Worm (Caenorhabditis elegans): ENCODE data around the gene F26D2.14.

- TF ChIP-seq snpc-4 (tag; optimal IDR thresholded peaks at IDR 0.05) (no peak), fkh-10 (GFP tag; optimal IDR thresholded peaks at IDR 0.05) (no peak), nhr-12 (tag; optimal IDR thresholded peaks at IDR 0.05) (no peak), fos-1 (tag; optimal IDR thresholded peaks at IDR 0.05) (no peak), pha-4 (tag; optimal IDR thresholded peaks at IDR 0.05) (no peak), zag-1 (tag; optimal IDR thresholded peaks at IDR 0.05) (no peak), nhr-11 (tag; optimal IDR thresholded peaks at IDR 0.05) (no peak), nfya-1 (tag; optimal IDR thresholded peaks at IDR 0.05; ENCODE audit: insufficient read depth) (no peak)
Observed at ce11 chrV:16388268-16388667, 47.4 kb upstream of the F26D2.14 start, which contains the start of gene sri-65.
